Worm (Caenorhabditis elegans): ENCODE results near the gene F49A5.10.

DNA sequence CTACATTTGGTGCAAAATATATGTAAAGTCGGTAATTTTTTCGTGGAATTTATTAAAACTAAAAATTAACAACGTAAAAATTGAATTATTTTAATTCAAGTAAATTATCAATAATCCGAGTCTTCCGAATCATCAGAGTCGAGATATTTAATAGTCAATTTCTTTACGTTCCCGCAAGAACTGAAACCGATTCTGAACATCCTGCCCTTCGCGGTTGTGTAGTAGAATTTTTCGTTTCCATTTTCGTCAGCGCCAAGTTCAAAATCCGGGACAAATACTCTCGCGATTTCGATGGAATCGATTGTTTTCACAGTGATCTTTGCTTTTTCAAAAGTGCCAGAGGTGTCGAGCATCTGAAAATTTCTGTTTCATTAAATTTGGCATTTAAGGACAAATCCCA, 44.6 kb downstream of the F49A5.10 start:
- TF ChIP-seq ceh-13 (GFP tag; optimal IDR thresholded peaks at IDR 0.05) (no peak), ama-1 (optimal IDR thresholded peaks at IDR 0.05) (no peak), hmg-4 (GFP tag; optimal IDR thresholded peaks at IDR 0.05) (no peak), pes-1 (GFP tag; IDR thresholded peaks at IDR 0.05) (no peak), tra-4 (tag; optimal IDR thresholded peaks at IDR 0.05) (no peak), B0310.2 (tag; optimal IDR thresholded peaks at IDR 0.05) (no peak), hnd-1 (tag; optimal IDR thresholded peaks at IDR 0.05) (no peak), ceh-36 (tag; optimal IDR thresholded peaks at IDR 0.05) (no peak), tbx-11 (GFP tag; IDR thresholded peaks at IDR 0.05) (no peak), scrt-1 (GFP tag; IDR thresholded peaks at IDR 0.05) (no peak)

Data from whole organism, early embryonic.